Worm (Caenorhabditis elegans): ENCODE measurements around the gene ugt-64.
"Not testable (repeated sequence)": the region's sequence is repeated elsewhere in the genome, so short reads cannot be mapped to it uniquely, and the experiment has no call there.

Gene ugt-64

ce11 chrV:3506252-3506651 is at the start of gene ugt-64:
Gene ugt-64, minus strand, starts transcription at chrV:3506352.
- TF ChIP-seq ref-1 (GFP tag; conservative IDR thresholded peaks at IDR 0.05); flt-1 (GFP tag; IDR thresholded peaks at IDR 0.05); ztf-23 (GFP tag; IDR thresholded peaks at IDR 0.05): not testable (repeated sequence)

- TF ChIP-seq ref-1 (GFP tag; conservative IDR thresholded peaks at IDR 0.05) = no peak
- 0 out of 2 replicates have a peak, but pooled peaks have one; percentile 19 for TF ChIP-seq ztf-23 (GFP tag; IDR thresholded peaks at IDR 0.05)
- no peak for TF ChIP-seq klf-2 (GFP tag; conservative IDR thresholded peaks at IDR 0.05)
- TF ChIP-seq med-1 (GFP tag; optimal IDR thresholded peaks at IDR 0.05; ENCODE audit: insufficient read depth) = no peak
- TF ChIP-seq ztf-29 (GFP tag; IDR thresholded peaks at IDR 0.05) = no peak
Measured at ce11 chrV:3554869-3555268, 48.7 kb upstream of the ugt-64 start, which contains the start of gene grl-29. Gene grl-29, minus strand, starts transcription at chrV:3555236.

- TF ChIP-seq ztf-29 (GFP tag; IDR thresholded peaks at IDR 0.05) (no peak), ref-1 (GFP tag; conservative IDR thresholded peaks at IDR 0.05) (no peak), klf-2 (GFP tag; conservative IDR thresholded peaks at IDR 0.05) (no peak), ztf-23 (GFP tag; IDR thresholded peaks at IDR 0.05) (no peak), tab-1 (GFP tag; IDR thresholded peaks at IDR 0.05) (no peak), T22C8.4 (GFP tag; IDR thresholded peaks at IDR 0.05) (no peak), cog-1 (tag; optimal IDR thresholded peaks at IDR 0.05) (no peak), med-1 (GFP tag; optimal IDR thresholded peaks at IDR 0.05; ENCODE audit: insufficient read depth) (no peak), flt-1 (GFP tag; IDR thresholded peaks at IDR 0.05) (no peak)
Measured at ce11 chrV:3552740-3553469, 46.8 kb upstream of the ugt-64 start, which contains the start of gene T24A6.20. Gene T24A6.20, plus strand, starts transcription at chrV:3553134.

- TF ChIP-seq T22C8.4 (GFP tag; IDR thresholded peaks at IDR 0.05) (no peak), flt-1 (GFP tag; IDR thresholded peaks at IDR 0.05) (no peak), cog-1 (tag; optimal IDR thresholded peaks at IDR 0.05) (no peak), med-1 (GFP tag; optimal IDR thresholded peaks at IDR 0.05; ENCODE audit: insufficient read depth) (no peak), ztf-29 (GFP tag; IDR thresholded peaks at IDR 0.05) (no peak), ztf-23 (GFP tag; IDR thresholded peaks at IDR 0.05) (no peak), ref-1 (GFP tag; conservative IDR thresholded peaks at IDR 0.05) (no peak), tab-1 (GFP tag; IDR thresholded peaks at IDR 0.05) (no peak)
Measured at ce11 chrV:3551765-3552164, 45.6 kb upstream of the ugt-64 start, which contains the start of gene grl-28. Gene grl-28, minus strand, starts transcription at chrV:3551865.

- no peak for TF ChIP-seq T22C8.4 (GFP tag; IDR thresholded peaks at IDR 0.05)
- no peak for TF ChIP-seq tab-1 (GFP tag; IDR thresholded peaks at IDR 0.05)
- TF ChIP-seq ref-1 (GFP tag; conservative IDR thresholded peaks at IDR 0.05) = no peak
Measured at ce11 chrV:3549553-3549952, 43.4 kb upstream of the ugt-64 start, which contains the start of gene sri-21. Gene sri-21, plus strand, starts transcription at chrV:3549853.

- TF ChIP-seq ztf-23 (GFP tag; IDR thresholded peaks at IDR 0.05) (no peak), ref-1 (GFP tag; conservative IDR thresholded peaks at IDR 0.05) (no peak), cog-1 (tag; optimal IDR thresholded peaks at IDR 0.05) (no peak), ztf-29 (GFP tag; IDR thresholded peaks at IDR 0.05) (no peak), klf-2 (GFP tag; conservative IDR thresholded peaks at IDR 0.05) (no peak), flt-1 (GFP tag; IDR thresholded peaks at IDR 0.05) (no peak), T22C8.4 (GFP tag; IDR thresholded peaks at IDR 0.05) (no peak), med-1 (GFP tag; optimal IDR thresholded peaks at IDR 0.05; ENCODE audit: insufficient read depth) (no peak)
Measured at ce11 chrV:3548798-3549197, 42.6 kb upstream of the ugt-64 start, which contains the start of gene srw-130. Gene srw-130, minus strand, starts transcription at chrV:3548898.

ce11 chrV:3546517-3546916 is 40.4 kb upstream of the ugt-64 start, which contains the start of gene srbc-68:
Gene srbc-68, minus strand, starts transcription at chrV:3546617.
- TF ChIP-seq ztf-23 (GFP tag; IDR thresholded peaks at IDR 0.05) (no peak), T22C8.4 (GFP tag; IDR thresholded peaks at IDR 0.05) (no peak), flt-1 (GFP tag; IDR thresholded peaks at IDR 0.05) (no peak), ztf-29 (GFP tag; IDR thresholded peaks at IDR 0.05) (no peak), tab-1 (GFP tag; IDR thresholded peaks at IDR 0.05) (no peak), ref-1 (GFP tag; conservative IDR thresholded peaks at IDR 0.05) (no peak), klf-2 (GFP tag; conservative IDR thresholded peaks at IDR 0.05) (no peak), cog-1 (tag; optimal IDR thresholded peaks at IDR 0.05) (no peak), med-1 (GFP tag; optimal IDR thresholded peaks at IDR 0.05; ENCODE audit: insufficient read depth) (no peak)

- TF ChIP-seq ztf-23 (GFP tag; IDR thresholded peaks at IDR 0.05) (no peak), tab-1 (GFP tag; IDR thresholded peaks at IDR 0.05) (no peak), ztf-29 (GFP tag; IDR thresholded peaks at IDR 0.05) (no peak), T22C8.4 (GFP tag; IDR thresholded peaks at IDR 0.05) (no peak), flt-1 (GFP tag; IDR thresholded peaks at IDR 0.05) (no peak), klf-2 (GFP tag; conservative IDR thresholded peaks at IDR 0.05) (no peak), med-1 (GFP tag; optimal IDR thresholded peaks at IDR 0.05; ENCODE audit: insufficient read depth) (no peak), cog-1 (tag; optimal IDR thresholded peaks at IDR 0.05) (no peak), ref-1 (GFP tag; conservative IDR thresholded peaks at IDR 0.05) (no peak)
Measured at ce11 chrV:3543344-3543743, 37.2 kb upstream of the ugt-64 start, which contains the start of gene nhr-222. Gene nhr-222, minus strand, starts transcription at chrV:3543444.

- TF ChIP-seq tab-1 (GFP tag; IDR thresholded peaks at IDR 0.05) (no peak), cog-1 (tag; optimal IDR thresholded peaks at IDR 0.05) (no peak), med-1 (GFP tag; optimal IDR thresholded peaks at IDR 0.05; ENCODE audit: insufficient read depth) (no peak), ztf-29 (GFP tag; IDR thresholded peaks at IDR 0.05) (no peak), klf-2 (GFP tag; conservative IDR thresholded peaks at IDR 0.05) (no peak), ref-1 (GFP tag; conservative IDR thresholded peaks at IDR 0.05) (no peak), flt-1 (GFP tag; IDR thresholded peaks at IDR 0.05) (no peak), ztf-23 (GFP tag; IDR thresholded peaks at IDR 0.05) (no peak), T22C8.4 (GFP tag; IDR thresholded peaks at IDR 0.05) (no peak)
Measured at ce11 chrV:3541117-3541516, 35.0 kb upstream of the ugt-64 start, which contains the start of gene srbc-67. Gene srbc-67, minus strand, starts transcription at chrV:3541217.

- no peak for TF ChIP-seq ztf-29 (GFP tag; IDR thresholded peaks at IDR 0.05)
Measured at ce11 chrV:3538307-3538706, 32.2 kb upstream of the ugt-64 start, which contains the start of gene nhr-93. Gene nhr-93, minus strand, starts transcription at chrV:3538407.

Data from whole organism, midembryonic.